Worm (Caenorhabditis elegans): ENCODE results near the gene chil-13.

chil-13 gene

ce11 chrII:9421969-9422368 lies 16.2 kb downstream of the chil-13 start, which contains the start of gene M176.11:
M176.11 (plus strand) TSS chrII:9422269.
- no peak for TF ChIP-seq W03F9.2 (tag; optimal IDR thresholded peaks at IDR 0.05)
- TF ChIP-seq dao-5 (tag; optimal IDR thresholded peaks at IDR 0.05), result no peak
- no peak for TF ChIP-seq him-1 (tag; optimal IDR thresholded peaks at IDR 0.05)

ce11 chrII:9418843-9419532 lies 19.1 kb downstream of the chil-13 start:
- no peak for TF ChIP-seq dao-5 (tag; optimal IDR thresholded peaks at IDR 0.05)
- TF ChIP-seq him-1 (tag; optimal IDR thresholded peaks at IDR 0.05), result no peak
- no peak for TF ChIP-seq W03F9.2 (tag; optimal IDR thresholded peaks at IDR 0.05)

ce11 chrII:9418065-9418567 lies 20.0 kb downstream of the chil-13 start, which contains the start of the genes M176.4 and M176.16:
M176.4 (plus strand) TSS chrII:9418365.
M176.16 (plus strand) TSS chrII:9418517.
- TF ChIP-seq W03F9.2 (tag; optimal IDR thresholded peaks at IDR 0.05) (no peak), dao-5 (tag; optimal IDR thresholded peaks at IDR 0.05) (no peak), him-1 (tag; optimal IDR thresholded peaks at IDR 0.05) (no peak)

- TF ChIP-seq him-1 (tag; optimal IDR thresholded peaks at IDR 0.05), result no peak
- peak; percentile 81 for TF ChIP-seq W03F9.2 (tag; optimal IDR thresholded peaks at IDR 0.05)
Observed at ce11 chrII:9416381-9417276, 21.5 kb downstream of the chil-13 start, which contains the start of the genes gss-1 and chch-3. gss-1 (minus strand) TSS chrII:9416431. chch-3 (plus strand) TSS chrII:9417013.

- TF ChIP-seq dao-5 (tag; optimal IDR thresholded peaks at IDR 0.05) (no peak), him-1 (tag; optimal IDR thresholded peaks at IDR 0.05) (no peak), W03F9.2 (tag; optimal IDR thresholded peaks at IDR 0.05) (no peak)
Observed at ce11 chrII:9412086-9412608, 26.0 kb downstream of the chil-13 start, which contains the start of gene arrd-3. arrd-3 (plus strand) TSS chrII:9412558.

ce11 chrII:9411497-9411896 lies 26.6 kb downstream of the chil-13 start, which contains the start of gene M176.9:
M176.9 (minus strand) TSS chrII:9411597.
- TF ChIP-seq him-1 (tag; optimal IDR thresholded peaks at IDR 0.05) (no peak), W03F9.2 (tag; optimal IDR thresholded peaks at IDR 0.05) (no peak), dao-5 (tag; optimal IDR thresholded peaks at IDR 0.05) (no peak)

ce11 chrII:9407469-9407868 lies 30.7 kb downstream of the chil-13 start, which contains the start of gene arrd-2:
arrd-2 (plus strand) TSS chrII:9407769.
- no peak for TF ChIP-seq W03F9.2 (tag; optimal IDR thresholded peaks at IDR 0.05)
- TF ChIP-seq him-1 (tag; optimal IDR thresholded peaks at IDR 0.05), result no peak
- TF ChIP-seq dao-5 (tag; optimal IDR thresholded peaks at IDR 0.05), result no peak

ce11 chrII:9407020-9407419 lies 31.1 kb downstream of the chil-13 start, which contains the start of gene mpz-6:
mpz-6 (minus strand) TSS chrII:9407120.
- no peak for TF ChIP-seq W03F9.2 (tag; optimal IDR thresholded peaks at IDR 0.05)
- no peak for TF ChIP-seq dao-5 (tag; optimal IDR thresholded peaks at IDR 0.05)
- TF ChIP-seq him-1 (tag; optimal IDR thresholded peaks at IDR 0.05), result no peak

- no peak for TF ChIP-seq him-1 (tag; optimal IDR thresholded peaks at IDR 0.05)
- TF ChIP-seq dao-5 (tag; optimal IDR thresholded peaks at IDR 0.05), result no peak
- no peak for TF ChIP-seq W03F9.2 (tag; optimal IDR thresholded peaks at IDR 0.05)
Observed at ce11 chrII:9403846-9404245, 34.3 kb downstream of the chil-13 start, which contains the start of gene Y51B9A.5. Y51B9A.5 (plus strand) TSS chrII:9404146.

- TF ChIP-seq W03F9.2 (tag; optimal IDR thresholded peaks at IDR 0.05) (no peak), him-1 (tag; optimal IDR thresholded peaks at IDR 0.05) (no peak)
Observed at ce11 chrII:9403087-9403486, 35.0 kb downstream of the chil-13 start, which contains the start of gene Y51B9A.6. Y51B9A.6 (minus strand) TSS chrII:9403187.

- TF ChIP-seq him-1 (tag; optimal IDR thresholded peaks at IDR 0.05) (no peak), W03F9.2 (tag; optimal IDR thresholded peaks at IDR 0.05) (no peak), dao-5 (tag; optimal IDR thresholded peaks at IDR 0.05) (no peak)
Observed at ce11 chrII:9399746-9400145, 38.4 kb downstream of the chil-13 start, which contains the start of gene Y51B9A.7. Y51B9A.7 (plus strand) TSS chrII:9400046.

ce11 chrII:9398370-9398901 lies 39.7 kb downstream of the chil-13 start, which contains the start of the genes Y51B9A.14 and Y51B9A.8:
Y51B9A.14 (minus strand) TSS chrII:9398470.
Y51B9A.8 (plus strand) TSS chrII:9398851.
- no peak for TF ChIP-seq W03F9.2 (tag; optimal IDR thresholded peaks at IDR 0.05)
- no peak for TF ChIP-seq dao-5 (tag; optimal IDR thresholded peaks at IDR 0.05)
- TF ChIP-seq him-1 (tag; optimal IDR thresholded peaks at IDR 0.05), result no peak

- no peak for TF ChIP-seq him-1 (tag; optimal IDR thresholded peaks at IDR 0.05)
- no peak for TF ChIP-seq dao-5 (tag; optimal IDR thresholded peaks at IDR 0.05)
- no peak for TF ChIP-seq W03F9.2 (tag; optimal IDR thresholded peaks at IDR 0.05)
Observed at ce11 chrII:9397496-9397895, 40.6 kb downstream of the chil-13 start, which contains the start of gene Y51B9A.9. Y51B9A.9 (minus strand) TSS chrII:9397596.

Data from whole organism, L4/young adult.